Fruit fly (Drosophila melanogaster) whole organism, embryonic: ENCODE results near the gene CG11670.

Experiments
- Adf1 ChIP-seq: fragments of 200-800 bp; sonication (Bioruptor generic); IDR thresholded peaks from 2 replicates; pipeline ENCODE4 v1.3.6; 2022; ENCODE audit warnings: missing biosample characterization, missing genetic modification characterization
- CG10209 ChIP-seq: fragments of 200-800 bp; sonication (Bioruptor generic); optimal IDR thresholded peaks from 3 replicates; lab custom pipeline; 2017; ENCODE audit warnings: missing biosample characterization, mild to moderate bottlenecking, missing genetic modification characterization, missing genetic modification reagents
- CG10267 ChIP-seq: fragments of 200-800 bp; sonication (Bioruptor generic); optimal IDR thresholded peaks from 2 replicates; lab custom pipeline; 2018; ENCODE audit warnings: missing biosample characterization, mild to moderate bottlenecking, missing genetic modification characterization, moderate library complexity
- CG10431 ChIP-seq: fragments of 200-800 bp; sonication (Bioruptor generic); optimal IDR thresholded peaks from 3 replicates; lab custom pipeline; 2018; ENCODE audit warnings: missing biosample characterization, mild to moderate bottlenecking, missing genetic modification characterization
- CG10979 ChIP-seq: fragments of 200-800 bp; sonication (Bioruptor generic); optimal IDR thresholded peaks from 2 replicates; lab custom pipeline; 2018; ENCODE audit warnings: missing biosample characterization, mild to moderate bottlenecking, missing genetic modification characterization, moderate library complexity
- CG11560 ChIP-seq: fragments of 200-800 bp; sonication (Bioruptor generic); IDR thresholded peaks from 3 replicates; pipeline ENCODE4 v1.3.6; 2022; ENCODE audit warnings: missing biosample characterization, missing genetic modification characterization
- CG12155 ChIP-seq: fragments of 200-800 bp; sonication (Bioruptor generic); optimal IDR thresholded peaks from 3 replicates; lab custom pipeline; 2016; ENCODE audit warnings: missing biosample characterization, missing genetic modification characterization
- CG12769 ChIP-seq: fragments of 200-800 bp; sonication (Bioruptor generic); optimal IDR thresholded peaks from 2 replicates; lab custom pipeline; 2019; ENCODE audit warnings: missing biosample characterization, mild to moderate bottlenecking, missing genetic modification characterization, moderate library complexity
- CG14710 ChIP-seq: fragments of 200-800 bp; sonication (Bioruptor generic); optimal IDR thresholded peaks from 3 replicates; lab custom pipeline; 2019; ENCODE audit warnings: missing biosample characterization, mild to moderate bottlenecking, missing genetic modification characterization, moderate library complexity
- CG15696 ChIP-seq: fragments of 200-800 bp; sonication (Bioruptor generic); optimal IDR thresholded peaks from 2 replicates; lab custom pipeline; 2019; ENCODE audit warnings: missing biosample characterization, mild to moderate bottlenecking, missing genetic modification characterization, moderate library complexity
- CG32772 ChIP-seq: fragments of 200-800 bp; sonication (Bioruptor generic); IDR thresholded peaks from 2 replicates; pipeline ENCODE4 v1.3.6; 2022; ENCODE audit warnings: missing biosample characterization, missing genetic modification characterization
- CG34224 ChIP-seq: fragments of 200-800 bp; sonication (Bioruptor generic); IDR thresholded peaks from 3 replicates; pipeline ENCODE4 v1.3.6; 2022; ENCODE audit warnings: missing biosample characterization, missing genetic modification characterization; ENCODE audit not compliant: partially characterized antibody
- CG43689 ChIP-seq: fragments of 200-800 bp; sonication (Bioruptor generic); IDR thresholded peaks from 2 replicates; pipeline ENCODE4 v1.3.6; 2022; ENCODE audit warnings: missing biosample characterization, missing genetic modification characterization
- CG4617 ChIP-seq: fragments of 200-800 bp; sonication (Bioruptor generic); optimal IDR thresholded peaks from 3 replicates; lab custom pipeline; 2016; ENCODE audit warnings: missing biosample characterization, missing genetic modification characterization, borderline replicate concordance
- CG4707 ChIP-seq: fragments of 200-800 bp; sonication (Bioruptor generic); optimal IDR thresholded peaks from 2 replicates; lab custom pipeline; 2018; ENCODE audit warnings: missing biosample characterization, mild to moderate bottlenecking, missing genetic modification characterization, moderate library complexity
- CG7839 ChIP-seq: fragments of 200-800 bp; sonication (Bioruptor generic); optimal IDR thresholded peaks from 3 replicates; lab custom pipeline; 2018; ENCODE audit warnings: missing biosample characterization, mild to moderate bottlenecking, missing genetic modification characterization, moderate library complexity
- CG7963 ChIP-seq: fragments of 200-800 bp; sonication (Bioruptor generic); IDR thresholded peaks from 3 replicates; pipeline ENCODE4 v1.3.6; 2022; ENCODE audit warnings: missing biosample characterization, missing genetic modification characterization; ENCODE audit not compliant: partially characterized antibody
- CG9437 ChIP-seq: fragments of 200-800 bp; sonication (Bioruptor generic); optimal IDR thresholded peaks from 2 replicates; lab custom pipeline; 2018; ENCODE audit warnings: missing biosample characterization, mild to moderate bottlenecking, missing genetic modification characterization
- CTCF ChIP-seq: fragments of 200-800 bp; sonication (Bioruptor generic); optimal IDR thresholded peaks from 2 replicates; lab custom pipeline; 2017; ENCODE audit warnings: missing biosample characterization, mild to moderate bottlenecking, missing genetic modification characterization, moderate library complexity
- Deaf1 ChIP-seq: fragments of 200-800 bp; optimal IDR thresholded peaks from 3 replicates; lab custom pipeline; 2019; ENCODE audit warnings: missing biosample characterization, mild to moderate bottlenecking, missing genetic modification characterization, moderate library complexity
- Doc2 ChIP-seq: fragments of 200-800 bp; sonication (Bioruptor generic); IDR thresholded peaks from 2 replicates; pipeline ENCODE4 v1.3.6; 2022; ENCODE audit warnings: missing biosample characterization, missing genetic modification characterization
- Ets65A ChIP-seq: fragments of 200-800 bp; sonication (Bioruptor generic); peaks from one replicate; lab custom pipeline; 2016; ENCODE audit warnings: missing biosample characterization, missing genetic modification characterization
- Ets97D ChIP-seq: fragments of 200-800 bp; sonication (Bioruptor generic); optimal IDR thresholded peaks from 3 replicates; lab custom pipeline; 2016; ENCODE audit warnings: missing biosample characterization, missing genetic modification characterization
- Meics ChIP-seq: fragments of 200-800 bp; sonication (Bioruptor generic); optimal IDR thresholded peaks from 2 replicates; lab custom pipeline; 2017; ENCODE audit warnings: missing biosample characterization, mild to moderate bottlenecking, missing genetic modification characterization
- NFAT ChIP-seq: fragments of 200-800 bp; sonication (Bioruptor generic); IDR thresholded peaks from 2 replicates; pipeline ENCODE4 v1.3.6; 2022; ENCODE audit warnings: missing biosample characterization, missing genetic modification characterization
- NK7.1 ChIP-seq: fragments of 200-800 bp; sonication (Bioruptor generic); optimal IDR thresholded peaks from 3 replicates; lab custom pipeline; 2016; ENCODE audit warnings: missing biosample characterization, missing genetic modification characterization
- Nf-YB ChIP-seq: fragments of 200-800 bp; sonication (Bioruptor generic); optimal IDR thresholded peaks from 3 replicates; lab custom pipeline; 2019; ENCODE audit warnings: missing biosample characterization, mild to moderate bottlenecking, missing genetic modification characterization, moderate library complexity
- Nf-YC ChIP-seq: fragments of 200-800 bp; optimal IDR thresholded peaks from 3 replicates; lab custom pipeline; 2019; ENCODE audit warnings: missing biosample characterization, mild to moderate bottlenecking, missing genetic modification characterization, moderate library complexity
- Opbp ChIP-seq: fragments of 200-800 bp; sonication (Bioruptor generic); IDR thresholded peaks from 3 replicates; pipeline ENCODE4 v1.3.6; 2022; ENCODE audit warnings: missing biosample characterization, missing genetic modification characterization; ENCODE audit not compliant: partially characterized antibody
- Sry-β ChIP-seq: fragments of 200-800 bp; sonication (Bioruptor generic); optimal IDR thresholded peaks from 2 replicates; lab custom pipeline; 2018; ENCODE audit warnings: missing biosample characterization, mild to moderate bottlenecking, missing genetic modification characterization, moderate library complexity
- Sry-δ ChIP-seq: fragments of 200-800 bp; sonication (Bioruptor generic); optimal IDR thresholded peaks from 2 replicates; lab custom pipeline; 2016; ENCODE audit warnings: missing biosample characterization, missing genetic modification characterization
- Xbp1 ChIP-seq: fragments of 200-800 bp; sonication (Bioruptor generic); optimal IDR thresholded peaks from 3 replicates; lab custom pipeline; 2016; ENCODE audit warnings: missing biosample characterization, mild to moderate bottlenecking, missing genetic modification characterization
- ab ChIP-seq: fragments of 200-800 bp; sonication (Bioruptor generic); optimal IDR thresholded peaks from 2 replicates; lab custom pipeline; 2016; ENCODE audit warnings: missing biosample characterization, missing genetic modification characterization
- bbx ChIP-seq: fragments of 200-800 bp; sonication (Bioruptor generic); IDR thresholded peaks from 2 replicates; pipeline ENCODE4 v1.3.6; 2022; ENCODE audit warnings: missing biosample characterization, missing genetic modification characterization; ENCODE audit not compliant: partially characterized antibody
- cg ChIP-seq: fragments of 200-800 bp; sonication (Bioruptor generic); optimal IDR thresholded peaks from 3 replicates; lab custom pipeline; 2019; ENCODE audit warnings: missing biosample characterization, mild to moderate bottlenecking, missing genetic modification characterization, moderate library complexity
- dpn ChIP-seq, 2 experiments: fragments of 200-800 bp; sonication (Bioruptor generic); optimal IDR thresholded peaks; 3 replicates each; lab custom pipeline; 2016; ENCODE audit warnings: missing biosample characterization in 2 of 2, missing genetic modification characterization in 2 of 2
- ewg ChIP-seq: fragments of 200-800 bp; sonication (Bioruptor generic); optimal IDR thresholded peaks from 3 replicates; lab custom pipeline; 2017; ENCODE audit warnings: mild to moderate bottlenecking, missing biosample characterization, missing genetic modification reagents, missing genetic modification characterization
- gsb-n ChIP-seq: fragments of 200-800 bp; sonication (Bioruptor generic); optimal IDR thresholded peaks from 3 replicates; lab custom pipeline; 2018; ENCODE audit warnings: missing biosample characterization, mild to moderate bottlenecking, missing genetic modification characterization
- jumu ChIP-seq: fragments of 200-800 bp; sonication (Bioruptor generic); optimal IDR thresholded peaks from 3 replicates; lab custom pipeline; 2016; ENCODE audit warnings: missing biosample characterization, missing genetic modification characterization
- kni ChIP-seq: fragments of 200-800 bp; sonication (Bioruptor generic); optimal IDR thresholded peaks from 3 replicates; lab custom pipeline; 2017; ENCODE audit warnings: mild to moderate bottlenecking, missing biosample characterization, missing genetic modification reagents, missing genetic modification characterization
- lola ChIP-seq, 3 experiments: fragments of >200 bp in 2 of 3; fragments of 200-800 bp in 1 of 3; sonication (Bioruptor generic) in 1 of 3; optimal IDR thresholded peaks; 2 replicates each; lab custom pipeline; 2017 to 2019; ENCODE audit warnings: missing biosample characterization in 3 of 3, missing genetic modification characterization in 3 of 3, mild to moderate bottlenecking in 1 of 3, moderate library complexity in 1 of 3
- mam ChIP-seq: fragments of 200-800 bp; sonication (Bioruptor generic); optimal IDR thresholded peaks from 3 replicates; lab custom pipeline; 2016; ENCODE audit warnings: missing biosample characterization, missing genetic modification characterization
- seq ChIP-seq: fragments of 200-800 bp; sonication (Bioruptor generic); IDR thresholded peaks from 2 replicates; pipeline ENCODE4 v1.3.6; 2022; ENCODE audit warnings: missing biosample characterization, missing genetic modification characterization
- slbo ChIP-seq: fragments of 200-800 bp; sonication (Bioruptor generic); IDR thresholded peaks from 2 replicates; pipeline ENCODE4 v1.3.6; 2022; ENCODE audit warnings: missing biosample characterization, missing genetic modification characterization
- sob ChIP-seq: fragments of 200-800 bp; sonication (Bioruptor generic); IDR thresholded peaks from 2 replicates; pipeline ENCODE4 v1.3.6; 2022; ENCODE audit warnings: missing biosample characterization, missing genetic modification characterization
- sqz ChIP-seq: fragments of 200-800 bp; sonication (Bioruptor generic); optimal IDR thresholded peaks from 3 replicates; lab custom pipeline; 2018; ENCODE audit warnings: missing biosample characterization, mild to moderate bottlenecking, missing genetic modification characterization
- z ChIP-seq: fragments of 200-800 bp; sonication (Bioruptor generic); IDR thresholded peaks from 3 replicates; pipeline ENCODE4 v1.3.6; 2022; ENCODE audit warnings: missing biosample characterization, missing genetic modification characterization
- zen2 ChIP-seq: fragments of 200-800 bp; sonication (Bioruptor generic); IDR thresholded peaks from 3 replicates; pipeline ENCODE4 v1.3.6; 2022; ENCODE audit warnings: missing biosample characterization, missing genetic modification characterization; ENCODE audit not compliant: partially characterized antibody

Gene CG11670

DNA sequence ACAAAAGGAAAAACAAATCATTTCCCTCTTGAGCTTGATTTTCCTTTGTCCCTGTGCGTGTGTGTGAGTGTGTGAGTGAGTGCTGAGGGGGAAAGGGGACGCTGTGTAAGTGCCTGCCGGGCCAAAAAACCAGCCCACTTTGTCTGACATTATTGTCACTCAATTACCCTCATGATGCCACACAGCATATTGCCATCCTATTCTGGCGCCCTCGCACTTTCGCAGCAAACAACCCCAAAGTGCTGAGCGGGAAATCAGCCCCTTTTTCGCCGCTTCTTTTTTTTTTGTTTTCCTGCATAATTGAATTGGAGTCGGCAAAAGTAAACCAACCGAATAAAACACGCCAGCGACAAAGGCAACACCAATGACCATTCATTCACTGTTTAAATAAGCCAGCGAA is 33.9 kb downstream of the CG11670 start (continued):
- 0 out of 2 replicates have a peak, but pooled peaks have one; percentile 11 for TF ChIP-seq sob (GFP tag; lab: Robert Waterston, UW)
- peak; percentile 8 for TF ChIP-seq kni
- TF ChIP-seq sqz (GFP tag; lab: Kevin White, UChicago), result peak; percentile 76
- TF ChIP-seq Ets97D, result no peak
- TF ChIP-seq cg (GFP tag; lab: Kevin White, UChicago), result peak; percentile 25
- TF ChIP-seq CG7839 (tag; lab: Kevin White, UChicago), result no peak
- peak; percentile 52 for TF ChIP-seq Nf-YB
- no peak for TF ChIP-seq CG10431 (GFP tag; lab: Kevin White, UChicago)
- TF ChIP-seq CG11560 (tag; lab: Robert Waterston, UW), result no peak
- TF ChIP-seq Nf-YC (tag; lab: Kevin White, UChicago), result peak; percentile 62
- peak; percentile 88 for TF ChIP-seq z (GFP tag; lab: Robert Waterston, UW)
- no peak for TF ChIP-seq CG4707 (GFP tag; lab: Kevin White, UChicago)
- TF ChIP-seq Opbp (GFP tag; lab: Robert Waterston, UW), result no peak

DNA sequence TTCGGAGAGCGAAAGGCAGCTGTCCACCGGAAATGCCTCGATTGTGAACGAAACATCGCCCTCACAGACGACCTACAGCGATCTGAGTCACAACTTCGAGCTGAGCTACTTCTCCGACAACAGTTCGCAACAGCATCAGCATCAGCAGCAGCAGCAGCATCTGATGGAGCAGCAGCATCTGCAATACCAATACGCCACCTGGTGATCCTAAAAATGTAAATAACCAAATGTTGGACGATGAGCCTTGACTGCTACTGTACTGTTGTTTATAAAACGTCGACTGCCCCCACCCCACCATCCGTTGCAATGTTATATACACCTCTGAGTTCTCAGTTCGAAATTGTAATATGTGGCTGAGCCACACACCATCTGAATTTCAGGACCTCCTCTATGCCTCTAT is 35.4 kb downstream of the CG11670 start:
- no peak for TF ChIP-seq Doc2 (GFP tag; lab: Robert Waterston, UW)
- TF ChIP-seq CG4617 (GFP tag; lab: Kevin White, UChicago), result no peak
- TF ChIP-seq jumu (GFP tag; lab: Kevin White, UChicago), result no peak
- TF ChIP-seq ewg, result no peak
- TF ChIP-seq zen2 (GFP tag; lab: Robert Waterston, UW), result no peak
- TF ChIP-seq Sry-β (GFP tag; lab: Kevin White, UChicago), result no peak
- TF ChIP-seq CG12155 (GFP tag; lab: Kevin White, UChicago), result no peak
- TF ChIP-seq CG32772 (GFP tag; lab: Robert Waterston, UW), result no peak
- TF ChIP-seq ab (GFP tag; lab: Kevin White, UChicago), result no peak
- peak; percentile 73 for TF ChIP-seq Ets65A (GFP tag; lab: Kevin White, UChicago)
- peak; percentile 95 for TF ChIP-seq CG10979 (tag; lab: Kevin White, UChicago)
- TF ChIP-seq CTCF (GFP tag; lab: Kevin White, UChicago), result peak; percentile 89
- TF ChIP-seq Adf1, result no peak
- no peak for TF ChIP-seq CG7963 (GFP tag; lab: Robert Waterston, UW)
- TF ChIP-seq, all 482 proteins: peak for 3

dm6 chr3R:13078263-13078662 is 36.4 kb downstream of the CG11670 start:
- TF ChIP-seq CG14710 (tag; lab: Kevin White, UChicago), result peak; percentile 32
- TF ChIP-seq mam (GFP tag; lab: Kevin White, UChicago), result peak; percentile 31
- peak; percentile 42 for TF ChIP-seq CG10267 (tag; lab: Kevin White, UChicago)
- TF ChIP-seq dpn (GFP tag; optimal IDR thresholded peaks at IDR 0.05; lab: Kevin White, UChicago), result peak; percentile 16 to 55
- peak; percentile 46; the same call in 1 of the 2 replicates for TF ChIP-seq slbo (GFP tag; lab: Robert Waterston, UW)
- peak; percentile 44 for TF ChIP-seq CG15696 (tag; lab: Kevin White, UChicago)
- no peak for TF ChIP-seq Meics (GFP tag; lab: Kevin White, UChicago)
- TF ChIP-seq Ets97D, result peak; percentile 36
- TF ChIP-seq seq, result no peak
- TF ChIP-seq NFAT (GFP tag; lab: Robert Waterston, UW), result peak; percentile 9; the same call in 1 of the 2 replicates
- no peak for TF ChIP-seq CG12769 (tag; lab: Kevin White, UChicago)
- TF ChIP-seq lola (GFP tag; optimal IDR thresholded peaks at IDR 0.05; lab: Kevin White, UChicago), result peak in 1 of 3 experiments; percentile 3
- TF ChIP-seq NK7.1 (GFP tag; lab: Kevin White, UChicago), result no peak
- TF ChIP-seq Xbp1, result peak; percentile 64
- TF ChIP-seq CG32772 (GFP tag; lab: Robert Waterston, UW), result no peak; the same call in 1 of the 2 replicates
- TF ChIP-seq CG43689, result no peak
- no peak for TF ChIP-seq Sry-δ (GFP tag; lab: Kevin White, UChicago)
- TF ChIP-seq sob (GFP tag; lab: Robert Waterston, UW), result peak; percentile 39; the same call in 1 of the 2 replicates
- TF ChIP-seq Deaf1 (tag; lab: Kevin White, UChicago), result no peak
- TF ChIP-seq CG9437 (GFP tag; lab: Kevin White, UChicago), result no peak
- TF ChIP-seq bbx, result peak; percentile 22; the same call in 1 of the 2 replicates
- TF ChIP-seq gsb-n, result peak; percentile 24
- no peak for TF ChIP-seq CG34224 (GFP tag; lab: Robert Waterston, UW)
- TF ChIP-seq CG10209 (GFP tag; lab: Kevin White, UChicago), result peak; percentile 4
